Worm (Caenorhabditis elegans) whole organism, L4/young adult: ENCODE results near the gene B0507.3.

Source experiments
- W03F9.2 ChIP-seq: fragments of 150-350 bp; optimal IDR thresholded peaks from 2 replicates; lab custom pipeline; 2014; ENCODE audit warnings: missing biosample characterization, missing genetic modification characterization
- dao-5 ChIP-seq: sonication (generic microtip); optimal IDR thresholded peaks from 2 replicates; lab custom pipeline; 2016; ENCODE audit warnings: missing genotype, missing genetic modification characterization, moderate library complexity, missing compliant biosample characterization

ce11 chrV:8799293-8799812 lies 30.6 kb downstream of the B0507.3 start:
- no peak for TF ChIP-seq dao-5
- no peak for TF ChIP-seq W03F9.2 (tag; lab: Kevin White, UChicago)
